Fruit fly (Drosophila melanogaster) whole organism: ENCODE measurements around the gene CG42727.

Source experiments
- CG8478 ChIP-seq: fragments of >200 bp; optimal IDR thresholded peaks from 2 replicates; lab custom pipeline; 2018; ENCODE audit warnings: inconsistent platforms
- Dll ChIP-seq: fragments of >200 bp; optimal IDR thresholded peaks from 2 replicates; lab custom pipeline; 2017
- EcR ChIP-seq, 2 experiments: fragments of >200 bp; optimal IDR thresholded peaks; 2 replicates each; lab custom pipeline; 2017; ENCODE audit warnings: missing biosample characterization in 2 of 2, missing genetic modification characterization in 2 of 2, missing genetic modification reagents in 2 of 2
- pan ChIP-seq: fragments of >200 bp; optimal IDR thresholded peaks from 2 replicates; lab custom pipeline; 2017
- psq ChIP-seq: fragments of >200 bp; optimal IDR thresholded peaks from 2 replicates; lab custom pipeline; 2017
- usp ChIP-seq: fragments of >200 bp; optimal IDR thresholded peaks from 2 replicates; lab custom pipeline; 2017; ENCODE audit warnings: missing biosample characterization, missing genetic modification characterization, mixed read lengths

- TF ChIP-seq psq (no peak), EcR (GFP tag; optimal IDR thresholded peaks at IDR 0.05; lab: Kevin White, UChicago) (no peak), CG8478 (no peak), usp (GFP tag; lab: Kevin White, UChicago) (no peak), pan (lab: Kevin White, UChicago) (no peak), Dll (lab: Kevin White, UChicago) (no peak)
These were observed 8.7 kb upstream of the CG42727 start for dm6 chr3R:15339111-15339510.
